Fruit fly (Drosophila melanogaster): ENCODE measurements around the gene CG32109.
A peak's percentile ranks its signal among the peaks of the same experiment; 100 is the strongest.

CG32109 gene

dm6 chr3L:12754769-12755189, 9.6 kb downstream of the CG32109 start, which contains the start of the genes CG10973 and Vps13D (continued):
- TF ChIP-seq Bdp1 (GFP tag; optimal IDR thresholded peaks at IDR 0.05): peak; percentile 45
- TF ChIP-seq CG12219 (GFP tag; optimal IDR thresholded peaks at IDR 0.05): no peak
- no peak for TF ChIP-seq CG8388 (GFP tag; optimal IDR thresholded peaks at IDR 0.05)
- TF ChIP-seq stc (GFP tag; IDR thresholded peaks at IDR 0.05): peak; percentile 42; the same call in 1 of the 2 replicates
- TF ChIP-seq cwo (GFP tag; optimal IDR thresholded peaks at IDR 0.05): no peak
- no peak for TF ChIP-seq CG9609 (GFP tag; optimal IDR thresholded peaks at IDR 0.05)
- no peak for TF ChIP-seq emc (GFP tag; optimal IDR thresholded peaks at IDR 0.05)
- no peak for TF ChIP-seq CG6683 (GFP tag; optimal IDR thresholded peaks at IDR 0.05)
- no peak for TF ChIP-seq CG15479 (GFP tag; optimal IDR thresholded peaks at IDR 0.05)
- TF ChIP-seq CG18599 (GFP tag; optimal IDR thresholded peaks at IDR 0.05): no peak
- no peak for TF ChIP-seq Usf (GFP tag; optimal IDR thresholded peaks at IDR 0.05)
- TF ChIP-seq CG2129 (GFP tag; IDR thresholded peaks at IDR 0.05; ENCODE audit: partially characterized antibody): peak; percentile 83
- peak; percentile 82 for TF ChIP-seq CrebB (tag; optimal IDR thresholded peaks at IDR 0.05)
- TF ChIP-seq NFAT (GFP tag; IDR thresholded peaks at IDR 0.05): no peak
- no peak for TF ChIP-seq B-H2 (GFP tag; optimal IDR thresholded peaks at IDR 0.05)
- TF ChIP-seq CG12659 (GFP tag; optimal IDR thresholded peaks at IDR 0.05): peak; percentile 82
- TF ChIP-seq TFAM (GFP tag; optimal IDR thresholded peaks at IDR 0.05): peak; percentile 27
- TF ChIP-seq CG9797 (GFP tag; optimal IDR thresholded peaks at IDR 0.05): peak; percentile 14
- TF ChIP-seq ci (GFP tag; IDR thresholded peaks at IDR 0.05): no peak
- peak; percentile 58 for TF ChIP-seq CG30403 (GFP tag; optimal IDR thresholded peaks at IDR 0.05)
- TF ChIP-seq CG4360 (GFP tag; IDR thresholded peaks at IDR 0.05): peak; percentile 41; the same call in 1 of the 2 replicates
- peak; percentile 69 for TF ChIP-seq schlank (tag; optimal IDR thresholded peaks at IDR 0.05)
- 0 out of 2 replicates have a peak, but pooled peaks have one; percentile 7 for TF ChIP-seq CG32532 (GFP tag; IDR thresholded peaks at IDR 0.05)
- peak; percentile 64 for TF ChIP-seq CG7963 (GFP tag; IDR thresholded peaks at IDR 0.05; ENCODE audit: partially characterized antibody)
- TF ChIP-seq CG10147 (GFP tag; optimal IDR thresholded peaks at IDR 0.05): no peak
- peak; percentile 19 for TF ChIP-seq CG12942 (GFP tag; optimal IDR thresholded peaks at IDR 0.05)
- peak; percentile 83 for TF ChIP-seq CG14860 (GFP tag; IDR thresholded peaks at IDR 0.05; ENCODE audit: partially characterized antibody)
- TF ChIP-seq Rfx (GFP tag; IDR thresholded peaks at IDR 0.05): no peak; the same call in 1 of the 2 replicates
- TF ChIP-seq CkIIα-i1 (GFP tag; IDR thresholded peaks at IDR 0.05): no peak
- no peak for TF ChIP-seq Hr51 (GFP tag; optimal IDR thresholded peaks at IDR 0.05)
- no peak for TF ChIP-seq CG4282 (GFP tag; optimal IDR thresholded peaks at IDR 0.05)
- no peak for TF ChIP-seq CG2712 (tag; optimal IDR thresholded peaks at IDR 0.05)
- TF ChIP-seq Ets97D (GFP tag; optimal IDR thresholded peaks at IDR 0.05): peak; percentile 64
- no peak for TF ChIP-seq bsh (GFP tag; optimal IDR thresholded peaks at IDR 0.05)
- peak; percentile 49 for TF ChIP-seq CG12236 (GFP tag; optimal IDR thresholded peaks at IDR 0.05)
- TF ChIP-seq Hr3 (GFP tag; optimal IDR thresholded peaks at IDR 0.05): peak; percentile 39
- TF ChIP-seq pzg (GFP tag; optimal IDR thresholded peaks at IDR 0.05): peak; percentile 84
- TF ChIP-seq CG17912 (GFP tag; optimal IDR thresholded peaks at IDR 0.05): peak; percentile 75
- TF ChIP-seq CG14667 (GFP tag; IDR thresholded peaks at IDR 0.05): no peak; the same call in 1 of the 2 replicates
- TF ChIP-seq CG1024 (GFP tag; IDR thresholded peaks at IDR 0.05): 0 out of 2 replicates have a peak, but pooled peaks have one; percentile 26
- TF ChIP-seq Opbp (GFP tag; IDR thresholded peaks at IDR 0.05; ENCODE audit: partially characterized antibody): peak; percentile 87
- no peak for TF ChIP-seq Ravus (GFP tag; IDR thresholded peaks at IDR 0.05)
- no peak for TF ChIP-seq rib (GFP tag; IDR thresholded peaks at IDR 0.05)
- no peak for TF ChIP-seq Jarid2 (GFP tag; optimal IDR thresholded peaks at IDR 0.05)
- peak; percentile 9 for TF ChIP-seq gcm2 (GFP tag; optimal IDR thresholded peaks at IDR 0.05)
- TF ChIP-seq NC2β (GFP tag; optimal IDR thresholded peaks at IDR 0.05): peak; percentile 18
- no peak for TF ChIP-seq Ets65A (GFP tag)
- peak; percentile 61 for TF ChIP-seq CG17186 (GFP tag; optimal IDR thresholded peaks at IDR 0.05)
- TF ChIP-seq cato (GFP tag; optimal IDR thresholded peaks at IDR 0.05; ENCODE audit: borderline replicate concordance): no peak
- no peak for TF ChIP-seq CG18476 (GFP tag; optimal IDR thresholded peaks at IDR 0.05)
